ENCODE assay signal across 5 fruit fly cellular contexts in the genomic region with DNA sequence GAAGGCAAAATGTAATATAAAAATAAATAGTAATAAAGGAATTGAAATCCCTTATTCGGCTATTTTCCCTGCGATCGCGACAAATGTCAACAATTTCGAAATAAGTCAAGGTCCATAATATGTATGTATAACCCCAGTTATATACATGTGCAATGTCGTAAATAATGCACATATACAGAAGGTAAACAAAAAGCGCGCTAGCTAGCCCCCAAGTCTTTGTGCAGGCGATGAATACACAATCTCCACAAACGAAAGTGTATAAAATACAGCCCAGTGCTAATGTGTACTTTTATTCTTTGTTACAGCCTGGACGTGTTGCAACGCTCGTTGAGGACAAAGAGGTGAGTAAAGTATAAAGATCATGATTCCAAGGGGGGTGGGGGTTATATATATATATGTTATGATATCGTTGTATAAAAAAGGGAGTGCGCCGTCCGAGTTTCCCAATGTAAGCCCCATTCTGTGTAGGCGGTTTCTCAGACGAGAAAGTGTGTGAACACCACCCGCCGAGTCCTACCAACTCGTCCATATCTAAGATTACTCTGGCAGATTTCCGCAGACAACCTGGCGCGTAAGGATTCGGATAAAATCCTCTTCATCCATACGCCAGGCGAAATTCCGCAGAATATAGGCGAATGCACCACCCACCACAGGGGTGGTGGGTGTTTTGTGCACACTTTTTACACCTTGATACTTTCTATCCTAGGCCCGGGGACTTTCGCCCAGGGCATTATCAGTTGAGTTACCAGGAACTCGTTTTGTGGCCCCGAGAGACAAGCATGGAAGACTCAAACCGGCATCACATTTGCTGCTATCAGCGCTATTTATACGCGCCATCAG.
TF ChIP-seq lines count a peak whose summit lies in the region.

No protein-coding gene starts in this region.

- no peak for TF ChIP-seq CTCF in whole organism, embryonic (GFP tag; optimal IDR thresholded peaks at IDR 0.05; lab: Kevin White, UChicago)

TF ChIP-seq in whole organism, adult, 20 proteins besides CTCF, POLR2A, EP300 and RAD21 (continues in another document):
- TF ChIP-seq cic (GFP tag; optimal IDR thresholded peaks at IDR 0.05; lab: Kevin White, UChicago) (peak; percentile 82), CG11617 (GFP tag; optimal IDR thresholded peaks at IDR 0.05; lab: Kevin White, UChicago) (peak; percentile 13), kay (GFP tag; lab: Kevin White, UChicago; ENCODE audit: borderline replicate concordance) (peak; percentile 18), CG12768 (GFP tag; optimal IDR thresholded peaks at IDR 0.05; lab: Kevin White, UChicago) (peak; percentile 87), Crg-1 (GFP tag; optimal IDR thresholded peaks at IDR 0.05; lab: Kevin White, UChicago) (no peak), bab1 (GFP tag; optimal IDR thresholded peaks at IDR 0.05; lab: Kevin White, UChicago) (peak; percentile 33), CG1620 (GFP tag; optimal IDR thresholded peaks at IDR 0.05; lab: Kevin White, UChicago) (no peak), Hr96 (GFP tag; optimal IDR thresholded peaks at IDR 0.05; lab: Kevin White, UChicago) (no peak), CG5204 (GFP tag; optimal IDR thresholded peaks at IDR 0.05; lab: Kevin White, UChicago) (no peak), pad (GFP tag; optimal IDR thresholded peaks at IDR 0.05; lab: Kevin White, UChicago) (peak; percentile 12), ovo (GFP tag; optimal IDR thresholded peaks at IDR 0.05; lab: Kevin White, UChicago) (no peak), CG7045 (GFP tag; optimal IDR thresholded peaks at IDR 0.05; lab: Kevin White, UChicago) (peak; percentile 10), CG7101 (tag; optimal IDR thresholded peaks at IDR 0.05; lab: Kevin White, UChicago) (no peak), CG33017 (tag; optimal IDR thresholded peaks at IDR 0.05; lab: Kevin White, UChicago) (peak; percentile 36), CG14711 (tag; optimal IDR thresholded peaks at IDR 0.05; lab: Kevin White, UChicago) (no peak), toe (GFP tag; optimal IDR thresholded peaks at IDR 0.05; lab: Kevin White, UChicago) (no peak)

TF ChIP-seq in whole organism, embryonic, 481 proteins besides CTCF, POLR2A, EP300 and RAD21 (continues in another document):
- 0 out of 2 replicates have a peak, but pooled peaks have one; percentile 45 for TF ChIP-seq hbn (GFP tag; IDR thresholded peaks at IDR 0.05; lab: Robert Waterston, UW; ENCODE audit: partially characterized antibody)
- peak; percentile 79 for TF ChIP-seq chm (GFP tag; IDR thresholded peaks at IDR 0.05; lab: Robert Waterston, UW)
- peak; percentile 35 for TF ChIP-seq HHEX (GFP tag; optimal IDR thresholded peaks at IDR 0.05; lab: Kevin White, UChicago)
- TF ChIP-seq gsb (GFP tag; IDR thresholded peaks at IDR 0.05; lab: Robert Waterston, UW): peak; percentile 36; the same call in 1 of the 2 replicates
- TF ChIP-seq CG2202 (tag; optimal IDR thresholded peaks at IDR 0.05; lab: Kevin White, UChicago): peak; percentile 21
- peak; percentile 55 for TF ChIP-seq Ssrp (tag; optimal IDR thresholded peaks at IDR 0.05; lab: Kevin White, UChicago)
- peak; percentile 6 for TF ChIP-seq CG11504 (tag; optimal IDR thresholded peaks at IDR 0.05; lab: Kevin White, UChicago)
- TF ChIP-seq CG6272 (GFP tag; IDR thresholded peaks at IDR 0.05; lab: Robert Waterston, UW): 0 out of 2 replicates have a peak, but pooled peaks have one; percentile 27
- peak; percentile 18 for TF ChIP-seq CG2875 (GFP tag; optimal IDR thresholded peaks at IDR 0.05; lab: Kevin White, UChicago)
- peak; percentile 79 for TF ChIP-seq Bgb (GFP tag; IDR thresholded peaks at IDR 0.05; lab: Robert Waterston, UW; ENCODE audit: partially characterized antibody)
- TF ChIP-seq repo (GFP tag; optimal IDR thresholded peaks at IDR 0.05; lab: Kevin White, UChicago): no peak
- TF ChIP-seq CG34224 (GFP tag; IDR thresholded peaks at IDR 0.05; lab: Robert Waterston, UW; ENCODE audit: partially characterized antibody): peak; percentile 72
- peak; percentile 17 for TF ChIP-seq pho (GFP tag; optimal IDR thresholded peaks at IDR 0.05; lab: Kevin White, UChicago)
- no peak for TF ChIP-seq CG31224 (GFP tag; IDR thresholded peaks at IDR 0.05; lab: Robert Waterston, UW)
- TF ChIP-seq CG6254 (GFP tag; optimal IDR thresholded peaks at IDR 0.05; lab: Kevin White, UChicago): peak; percentile 31

TF ChIP-seq in whole organism, prepupa, 60 proteins besides CTCF, POLR2A, EP300 and RAD21 (continues in another document):
- TF ChIP-seq CG4318 (GFP tag; optimal IDR thresholded peaks at IDR 0.05; lab: Kevin White, UChicago) (no peak), CG9139 (GFP tag; optimal IDR thresholded peaks at IDR 0.05; lab: Kevin White, UChicago) (peak; percentile 38), pdm3 (GFP tag; optimal IDR thresholded peaks at IDR 0.05; lab: Kevin White, UChicago) (no peak), CG6808 (GFP tag; optimal IDR thresholded peaks at IDR 0.05; lab: Kevin White, UChicago) (peak; percentile 63), CG32006 (GFP tag; optimal IDR thresholded peaks at IDR 0.05; lab: Kevin White, UChicago) (peak; percentile 22), dsx (GFP tag; optimal IDR thresholded peaks at IDR 0.05; lab: Kevin White, UChicago; ENCODE audit: poor library complexity, severe bottlenecking) (peak; percentile 52), achi (GFP tag; optimal IDR thresholded peaks at IDR 0.05; lab: Kevin White, UChicago) (no peak), CG16779 (tag; optimal IDR thresholded peaks at IDR 0.05; lab: Kevin White, UChicago) (peak; percentile 41), fd59A (GFP tag; optimal IDR thresholded peaks at IDR 0.05; lab: Kevin White, UChicago) (no peak), CG3032 (tag; optimal IDR thresholded peaks at IDR 0.05; lab: Kevin White, UChicago) (no peak), Smox (GFP tag; optimal IDR thresholded peaks at IDR 0.05; lab: Kevin White, UChicago) (no peak), CG8119 (GFP tag; IDR thresholded peaks at IDR 0.05; lab: Robert Waterston, UW) (peak; percentile 37; the same call in 2 of the 3 replicates), Eip93F (GFP tag; optimal IDR thresholded peaks at IDR 0.05; lab: Kevin White, UChicago) (peak; percentile 61), fkh (GFP tag; optimal IDR thresholded peaks at IDR 0.05; lab: Kevin White, UChicago) (peak; percentile 16), eg (GFP tag; IDR thresholded peaks at IDR 0.05; lab: Robert Waterston, UW) (no peak; the same call in 2 of the 3 replicates), Lpt (GFP tag; optimal IDR thresholded peaks at IDR 0.05; lab: Kevin White, UChicago) (peak; percentile 26)

TF ChIP-seq in whole organism, pupa, 21 proteins besides CTCF, POLR2A, EP300 and RAD21:
- TF ChIP-seq CG8159 (tag; optimal IDR thresholded peaks at IDR 0.05; lab: Kevin White, UChicago) (peak; percentile 21), Pif1A (GFP tag; optimal IDR thresholded peaks at IDR 0.05; lab: Kevin White, UChicago) (no peak), CG15710 (tag; optimal IDR thresholded peaks at IDR 0.05; lab: Kevin White, UChicago) (peak; percentile 6), gl (tag; optimal IDR thresholded peaks at IDR 0.05; lab: Kevin White, UChicago) (peak; percentile 38), rn (GFP tag; IDR thresholded peaks at IDR 0.05; lab: Robert Waterston, UW) (no peak), CG8301 (tag; optimal IDR thresholded peaks at IDR 0.05; lab: Kevin White, UChicago) (peak; percentile 39), CG13204 (GFP tag; optimal IDR thresholded peaks at IDR 0.05; lab: Kevin White, UChicago) (peak; percentile 54), D1 (tag; optimal IDR thresholded peaks at IDR 0.05; lab: Kevin White, UChicago) (no peak), Ets98B (GFP tag; IDR thresholded peaks at IDR 0.05; lab: Robert Waterston, UW) (peak; percentile 61), Pif1B (GFP tag; optimal IDR thresholded peaks at IDR 0.05; lab: Kevin White, UChicago) (no peak), fd96Ca (GFP tag; IDR thresholded peaks at IDR 0.05; lab: Robert Waterston, UW) (peak; percentile 51; the same call in 2 of the 3 replicates), CG12605 (GFP tag; IDR thresholded peaks at IDR 0.05; lab: Robert Waterston, UW) (peak; percentile 62), EcR (GFP tag; optimal IDR thresholded peaks at IDR 0.05; lab: Kevin White, UChicago) (peak; percentile 54), CG32121 (GFP tag; IDR thresholded peaks at IDR 0.05; lab: Robert Waterston, UW) (peak; percentile 57), Snoo (tag; optimal IDR thresholded peaks at IDR 0.05; lab: Kevin White, UChicago) (peak; percentile 40), CG4496 (GFP tag; IDR thresholded peaks at IDR 0.05; lab: Robert Waterston, UW) (peak; percentile 84), CG14655 (GFP tag; optimal IDR thresholded peaks at IDR 0.05; lab: Kevin White, UChicago) (peak; percentile 45)

TF ChIP-seq in whole organism, wandering third instar larva, 38 proteins besides CTCF, POLR2A, EP300 and RAD21 (continues in another document):
- TF ChIP-seq woc (GFP tag; optimal IDR thresholded peaks at IDR 0.05; lab: Kevin White, UChicago) (no peak), Dfd (GFP tag; optimal IDR thresholded peaks at IDR 0.05; lab: Kevin White, UChicago) (no peak), Hr83 (GFP tag; optimal IDR thresholded peaks at IDR 0.05; lab: Kevin White, UChicago; ENCODE audit: poor library complexity, severe bottlenecking) (no peak), CG32264 (GFP tag; optimal IDR thresholded peaks at IDR 0.05; lab: Kevin White, UChicago) (no peak), foxo (GFP tag; optimal IDR thresholded peaks at IDR 0.05; lab: Kevin White, UChicago) (peak in 1 of 2 experiments; percentile 15), tai (GFP tag; optimal IDR thresholded peaks at IDR 0.05; lab: Kevin White, UChicago) (no peak), fru (GFP tag; optimal IDR thresholded peaks at IDR 0.05; lab: Kevin White, UChicago) (peak; percentile 14), Vsx2 (GFP tag; optimal IDR thresholded peaks at IDR 0.05; lab: Kevin White, UChicago; ENCODE audit: partially characterized antibody) (no peak), CrebA (GFP tag; optimal IDR thresholded peaks at IDR 0.05; lab: Kevin White, UChicago; ENCODE audit: borderline replicate concordance) (no peak), Abd-B (GFP tag; optimal IDR thresholded peaks at IDR 0.05; lab: Kevin White, UChicago) (no peak), GATAd (GFP tag; optimal IDR thresholded peaks at IDR 0.05; lab: Kevin White, UChicago) (no peak), psq (GFP tag; optimal IDR thresholded peaks at IDR 0.05; lab: Kevin White, UChicago) (no peak), OdsH (GFP tag; optimal IDR thresholded peaks at IDR 0.05; lab: Kevin White, UChicago) (no peak), Myc (optimal IDR thresholded peaks at IDR 0.05; lab: Kevin White, UChicago) (no peak), Rel (GFP tag; optimal IDR thresholded peaks at IDR 0.05; lab: Kevin White, UChicago) (no peak), Rel (tag; optimal IDR thresholded peaks at IDR 0.05; lab: Kevin White, UChicago) (peak; percentile 5), h (GFP tag; optimal IDR thresholded peaks at IDR 0.05; lab: Kevin White, UChicago) (peak; percentile 40), N (GFP tag; optimal IDR thresholded peaks at IDR 0.05; lab: Kevin White, UChicago) (no peak), sv (GFP tag; optimal IDR thresholded peaks at IDR 0.05; lab: Kevin White, UChicago) (no peak), ey (GFP tag; optimal IDR thresholded peaks at IDR 0.05; lab: Kevin White, UChicago) (no peak), Hr78 (GFP tag; optimal IDR thresholded peaks at IDR 0.05; lab: Kevin White, UChicago) (no peak), CG9705 (GFP tag; optimal IDR thresholded peaks at IDR 0.05; lab: Kevin White, UChicago) (no peak)
